Fruit fly (Drosophila melanogaster): ENCODE results near the gene Ugt35C1.

- TF ChIP-seq dysf (GFP tag; IDR thresholded peaks at IDR 0.05) (no peak), CTCF (GFP tag; optimal IDR thresholded peaks at IDR 0.05) (no peak), MTF-1 (GFP tag; optimal IDR thresholded peaks at IDR 0.05; ENCODE audit: borderline replicate concordance) (no peak), Ets97D (GFP tag; optimal IDR thresholded peaks at IDR 0.05) (no peak), Myb (GFP tag; optimal IDR thresholded peaks at IDR 0.05) (no peak)
Measured at dm6 chr3R:11175308-11175707, 47.2 kb upstream of the Ugt35C1 start, which contains the start of the genes Ugt304A1 and Ugt303A1.
